Worm (Caenorhabditis elegans): ENCODE data around the gene gur-4.

- TF ChIP-seq ces-1 (GFP tag; optimal IDR thresholded peaks at IDR 0.05) (no peak), fos-1 (tag; optimal IDR thresholded peaks at IDR 0.05) (no peak), pqm-1 (tag; optimal IDR thresholded peaks at IDR 0.05) (no peak), lir-3 (tag; optimal IDR thresholded peaks at IDR 0.05; ENCODE audit: poor library complexity) (no peak), jun-1 (tag; optimal IDR thresholded peaks at IDR 0.05) (no peak), egl-27 (tag; optimal IDR thresholded peaks at IDR 0.05) (no peak), skn-1 (tag; optimal IDR thresholded peaks at IDR 0.05) (no peak), unc-62 (GFP tag; optimal IDR thresholded peaks at IDR 0.05) (no peak), aha-1 (tag; optimal IDR thresholded peaks at IDR 0.05) (no peak)
Observed at ce11 chrII:14086931-14087330, 17.6 kb upstream of the gur-4 start.

Measured in whole organism, L1 larva.